Worm (Caenorhabditis elegans) whole organism, L4 larva: ENCODE measurements around the gene dmsr-7.

ENCODE experiments used
- F49E8.2 ChIP-seq: sonication (generic microtip); optimal IDR thresholded peaks from 2 replicates; lab custom pipeline; 2016; ENCODE audit warnings: missing compliant biosample characterization, mild to moderate bottlenecking, missing genetic modification characterization, borderline replicate concordance
- Y105C5A.15 ChIP-seq: fragments of 200-800 bp; sonication (Bioruptor generic); IDR thresholded peaks from 2 replicates; pipeline ENCODE4 v1.3.6; 2022; ENCODE audit warnings: missing genetic modification characterization, missing compliant biosample characterization
- aha-1 ChIP-seq: fragments of 150-350 bp; peaks from one replicate; lab custom pipeline; 2014; ENCODE audit warnings: missing biosample characterization, missing genetic modification characterization
- aly-2 ChIP-seq: sonication (generic microtip); optimal IDR thresholded peaks from 2 replicates; lab custom pipeline; 2018; ENCODE audit warnings: missing biosample characterization, missing genetic modification characterization
- ama-1 ChIP-seq: fragments of 150-350 bp; optimal IDR thresholded peaks from 2 replicates; lab custom pipeline; 2014; ENCODE audit warnings: inconsistent platforms, mixed read lengths
- attf-4 ChIP-seq: sonication (generic microtip); optimal IDR thresholded peaks from 3 replicates; lab custom pipeline; 2017; ENCODE audit warnings: missing biosample characterization, missing genetic modification characterization
- ceh-20 ChIP-seq: fragments of 200-800 bp; sonication (Bioruptor generic); IDR thresholded peaks from 2 replicates; pipeline ENCODE4 v1.3.6; 2022; ENCODE audit warnings: missing genetic modification reagents, missing genetic modification characterization, missing compliant biosample characterization
- ceh-44 ChIP-seq: fragments of 200-800 bp; sonication (Bioruptor generic); IDR thresholded peaks from 2 replicates; pipeline ENCODE4 v1.3.6; 2022; ENCODE audit warnings: missing genetic modification reagents, missing genetic modification characterization, missing compliant biosample characterization
- daf-16 ChIP-seq, 3 experiments: sonication (generic microtip); optimal IDR thresholded peaks; 2 replicates each; lab custom pipeline; 2016 to 2017; ENCODE audit warnings: missing genetic modification characterization in 3 of 3, missing genetic modification reagents in 3 of 3, mild to moderate bottlenecking in 2 of 3, missing compliant biosample characterization in 2 of 3, missing biosample characterization in 1 of 3, moderate library complexity in 1 of 3
- daf-19 ChIP-seq: fragments of 200-800 bp; sonication (Bioruptor generic); conservative IDR thresholded peaks from 2 replicates; pipeline ENCODE4 v1.3.6; 2022; ENCODE audit warnings: missing genetic modification characterization, missing compliant biosample characterization
- dmd-6 ChIP-seq: fragments of 200-800 bp; sonication (Bioruptor generic); IDR thresholded peaks from 2 replicates; pipeline ENCODE4 v1.3.6; 2022; ENCODE audit warnings: missing genetic modification reagents, missing genetic modification characterization, missing compliant biosample characterization
- dpl-1 ChIP-seq: fragments of 150-350 bp; optimal IDR thresholded peaks from 2 replicates; lab custom pipeline; 2014; ENCODE audit warnings: missing biosample characterization, missing genetic modification reagents, missing genetic modification characterization
- dve-1 ChIP-seq: sonication (generic microtip); optimal IDR thresholded peaks from 2 replicates; lab custom pipeline; 2017; ENCODE audit warnings: antibody characterized with exemption, mild to moderate bottlenecking, missing genetic modification characterization, missing compliant biosample characterization; ENCODE audit not compliant: insufficient read depth
- fkh-10 ChIP-seq: fragments of 150-350 bp; optimal IDR thresholded peaks from 2 replicates; lab custom pipeline; 2014; ENCODE audit warnings: missing biosample characterization, missing genetic modification reagents, missing genetic modification characterization
- fos-1 ChIP-seq: fragments of 150-350 bp; optimal IDR thresholded peaks from 2 replicates; lab custom pipeline; 2014; ENCODE audit warnings: missing biosample characterization, missing genetic modification characterization
- hlh-11 ChIP-seq: fragments of 200-800 bp; sonication (Bioruptor generic); optimal IDR thresholded peaks from 2 replicates; lab custom pipeline; 2018; ENCODE audit warnings: mild to moderate bottlenecking, missing genetic modification characterization, missing compliant biosample characterization
- hlh-30 ChIP-seq: sonication (generic microtip); optimal IDR thresholded peaks from 2 replicates; lab custom pipeline; 2017; ENCODE audit warnings: antibody characterized with exemption, mild to moderate bottlenecking, missing genetic modification characterization, missing compliant biosample characterization; ENCODE audit not compliant: insufficient read depth
- jun-1 ChIP-seq: fragments of 150-350 bp; optimal IDR thresholded peaks from 2 replicates; lab custom pipeline; 2014; ENCODE audit warnings: missing biosample characterization, missing genetic modification reagents, missing genetic modification characterization
- lsy-2 ChIP-seq, 2 experiments: fragments of 150-350 bp in 1 of 2; sonication (generic microtip) in 1 of 2; optimal IDR thresholded peaks; 2 replicates each; lab custom pipeline; 2014 to 2017; ENCODE audit warnings: missing biosample characterization in 2 of 2, missing genetic modification characterization in 2 of 2
- mdl-1 ChIP-seq, 2 experiments: fragments of 150-350 bp in 1 of 2; sonication (generic microtip) in 1 of 2; optimal IDR thresholded peaks; 2 replicates each; lab custom pipeline; 2014 to 2017; ENCODE audit warnings: missing biosample characterization in 2 of 2, missing genetic modification characterization in 2 of 2
- mdt-29 ChIP-seq: fragments of 200-800 bp; sonication (Bioruptor generic); IDR thresholded peaks from 2 replicates; pipeline ENCODE4 v1.3.6; 2022; ENCODE audit warnings: missing genetic modification reagents, missing genetic modification characterization, missing compliant biosample characterization
- mxl-2 ChIP-seq: fragments of 200-800 bp; sonication (Bioruptor generic); conservative IDR thresholded peaks from 2 replicates; pipeline ENCODE4 v1.3.6; 2022; ENCODE audit warnings: missing genetic modification reagents, missing genetic modification characterization, missing compliant biosample characterization
- mxl-3 ChIP-seq: fragments of 200-800 bp; sonication (Bioruptor generic); optimal IDR thresholded peaks from 2 replicates; lab custom pipeline; 2018; ENCODE audit warnings: mild to moderate bottlenecking, missing genetic modification characterization, missing compliant biosample characterization
- nhr-10 ChIP-seq: fragments of 150-350 bp; optimal IDR thresholded peaks from 2 replicates; lab custom pipeline; 2014; ENCODE audit warnings: missing biosample characterization, missing genetic modification characterization
- nhr-25 ChIP-seq: sonication (generic microtip); optimal IDR thresholded peaks from 2 replicates; lab custom pipeline; 2017; ENCODE audit warnings: missing genetic modification characterization, mild to moderate bottlenecking, missing compliant biosample characterization, antibody characterized with exemption, moderate library complexity, borderline replicate concordance; ENCODE audit not compliant: insufficient read depth
- nhr-28 ChIP-seq: fragments of 150-350 bp; optimal IDR thresholded peaks from 2 replicates; lab custom pipeline; 2014; ENCODE audit warnings: missing biosample characterization, missing genetic modification characterization
- nhr-42 ChIP-seq: fragments of 200-800 bp; sonication (Bioruptor generic); IDR thresholded peaks from 2 replicates; pipeline ENCODE4 v1.3.6; 2022; ENCODE audit warnings: missing genetic modification characterization, missing compliant biosample characterization
- nhr-48 ChIP-seq: sonication (generic microtip); optimal IDR thresholded peaks from 2 replicates; lab custom pipeline; 2016; ENCODE audit warnings: mild to moderate bottlenecking, missing genetic modification characterization, missing compliant biosample characterization
- nhr-6 ChIP-seq: fragments of 150-350 bp; optimal IDR thresholded peaks from 2 replicates; lab custom pipeline; 2014; ENCODE audit warnings: missing biosample characterization, missing genetic modification characterization
- nhr-76 ChIP-seq: fragments of 150-350 bp; optimal IDR thresholded peaks from 2 replicates; lab custom pipeline; 2014; ENCODE audit warnings: missing biosample characterization, missing genetic modification characterization
- nhr-77 ChIP-seq: fragments of 150-350 bp; optimal IDR thresholded peaks from 2 replicates; lab custom pipeline; 2014; ENCODE audit warnings: missing biosample characterization, missing genetic modification characterization
- php-3 ChIP-seq: fragments of 200-800 bp; sonication (Bioruptor generic); IDR thresholded peaks from 2 replicates; pipeline ENCODE4 v1.3.6; 2022; ENCODE audit warnings: missing genetic modification reagents, missing genetic modification characterization, missing compliant biosample characterization
- pqm-1 ChIP-seq: sonication (generic microtip); optimal IDR thresholded peaks from 2 replicates; lab custom pipeline; 2017; ENCODE audit warnings: missing biosample characterization, missing genetic modification characterization
- spr-1 ChIP-seq: sonication (generic microtip); optimal IDR thresholded peaks from 2 replicates; lab custom pipeline; 2016; ENCODE audit warnings: mild to moderate bottlenecking, missing genetic modification characterization, missing compliant biosample characterization
- tra-1 ChIP-seq: fragments of 200-800 bp; sonication (Bioruptor generic); IDR thresholded peaks from 2 replicates; pipeline ENCODE4 v1.3.6; 2022; ENCODE audit warnings: missing genetic modification reagents, missing genetic modification characterization, missing compliant biosample characterization
- unc-62 ChIP-seq, 3 experiments: fragments of 150-350 bp in 1 of 3; sonication (generic microtip); optimal IDR thresholded peaks in 2 of 3; peaks in 1 of 3; 1 replicate in 1 of 3; 2 replicates in 2 of 3; lab custom pipeline; 2014 to 2017; ENCODE audit warnings: missing biosample characterization in 3 of 3, missing genetic modification characterization in 3 of 3, missing genetic modification reagents in 3 of 3, missing genotype in 1 of 3
- zag-1 ChIP-seq: fragments of 150-350 bp; optimal IDR thresholded peaks from 2 replicates; lab custom pipeline; 2014; ENCODE audit warnings: missing biosample characterization, missing genetic modification characterization
- zip-2 ChIP-seq: fragments of 150-350 bp; optimal IDR thresholded peaks from 2 replicates; lab custom pipeline; 2014; ENCODE audit warnings: missing biosample characterization, missing genetic modification characterization

The dmsr-7 gene

ce11 chrV:5419915-5420314 lies 14.8 kb downstream of the dmsr-7 start, which contains the start of gene F08F3.6 (continued):
- no peak for TF ChIP-seq nhr-77

DNA sequence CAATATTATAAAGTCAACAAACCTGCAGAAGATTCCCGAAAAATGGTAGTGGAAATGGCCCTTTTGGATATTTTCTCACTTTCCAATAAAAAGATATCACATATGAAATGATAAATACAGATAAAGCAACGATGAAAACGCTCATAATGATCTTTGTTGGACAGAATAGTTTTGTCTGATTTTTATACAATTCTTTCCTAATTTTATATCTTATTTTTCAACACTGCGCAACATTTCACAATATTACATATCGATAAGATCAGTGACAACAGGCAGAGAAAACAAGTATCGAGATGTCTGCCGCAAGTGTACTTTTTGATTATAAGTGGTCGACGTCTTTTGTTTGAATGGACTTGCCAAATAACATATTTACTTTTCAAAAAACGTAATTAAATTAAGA lies 18.0 kb downstream of the dmsr-7 start, which contains the start of gene cyp-14A5:
TSS of gene cyp-14A5 (minus strand) at position 163 of the 400 bp plus-strand sequence.
- TF ChIP-seq mdt-29 (no peak), dpl-1 (GFP tag; lab: Kevin White, UChicago) (no peak), fos-1 (tag; lab: Kevin White, UChicago) (no peak), spr-1 (tag; lab: Kevin White, UChicago) (no peak), Y105C5A.15 (GFP tag; lab: Robert Waterston, UW) (no peak), lsy-2 (tag; optimal IDR thresholded peaks at IDR 0.05; lab: Kevin White, UChicago) (no peak), ama-1 (lab: Kevin White, UChicago) (no peak), fkh-10 (GFP tag; lab: Kevin White, UChicago) (no peak), unc-62 (GFP tag; optimal IDR thresholded peaks at IDR 0.05 in 1 of 2; lab: Kevin White, UChicago) (peak in 1 of 2 experiments; percentile 96), unc-62 (tag; optimal IDR thresholded peaks at IDR 0.05; lab: Kevin White, UChicago) (no peak), attf-4 (tag; lab: Kevin White, UChicago) (no peak), zip-2 (tag; lab: Kevin White, UChicago) (peak; percentile 66), jun-1 (tag; lab: Kevin White, UChicago) (no peak), nhr-76 (tag; lab: Kevin White, UChicago) (no peak)

- peak; percentile 88 for TF ChIP-seq nhr-28 (tag; lab: Kevin White, UChicago)
- peak; percentile 80 for TF ChIP-seq nhr-25
- peak; percentile 67 for TF ChIP-seq pqm-1 (tag; lab: Kevin White, UChicago)
- peak; percentile 81 for TF ChIP-seq dve-1 (tag; lab: Kevin White, UChicago)
- TF ChIP-seq hlh-11 (tag; lab: Kevin White, UChicago), result peak; percentile 77
- no peak for TF ChIP-seq daf-16 (GFP tag; optimal IDR thresholded peaks at IDR 0.05; lab: Kevin White, UChicago)
- TF ChIP-seq daf-16 (tag; optimal IDR thresholded peaks at IDR 0.05; lab: Kevin White, UChicago), result peak; percentile 80
- TF ChIP-seq php-3 (GFP tag; lab: Robert Waterston, UW), result 0 out of 2 replicates have a peak, but pooled peaks have one; percentile 16
- TF ChIP-seq ceh-20 (GFP tag; lab: Robert Waterston, UW), result peak; percentile 79
- TF ChIP-seq daf-19 (GFP tag; lab: Robert Waterston, UW), result no peak
- TF ChIP-seq mdl-1 (tag; optimal IDR thresholded peaks at IDR 0.05; lab: Kevin White, UChicago), result peak; percentile 54 to 97
- peak; percentile 95 for TF ChIP-seq dmd-6
- no peak for TF ChIP-seq mxl-2 (GFP tag; lab: Robert Waterston, UW)
- TF ChIP-seq zag-1 (tag; lab: Kevin White, UChicago), result no peak
- peak; percentile 85 for TF ChIP-seq tra-1 (GFP tag; lab: Robert Waterston, UW)
- TF ChIP-seq nhr-42, result no peak
- TF ChIP-seq unc-62 (GFP tag; optimal IDR thresholded peaks at IDR 0.05 in 1 of 2; lab: Kevin White, UChicago), result peak in 1 of 2 experiments; percentile 32
- TF ChIP-seq unc-62 (tag; optimal IDR thresholded peaks at IDR 0.05; lab: Kevin White, UChicago), result no peak
- peak; percentile 75 for TF ChIP-seq hlh-30 (tag; lab: Kevin White, UChicago)
- peak; percentile 53 for TF ChIP-seq aha-1 (tag; lab: Kevin White, UChicago)
- TF ChIP-seq F49E8.2 (tag; lab: Kevin White, UChicago), result no peak
- TF ChIP-seq aly-2 (tag; lab: Kevin White, UChicago), result no peak
- TF ChIP-seq nhr-77, result peak; percentile 32
- TF ChIP-seq nhr-6, result no peak
- TF ChIP-seq mxl-3 (GFP tag; lab: Kevin White, UChicago), result peak; percentile 96
- peak; percentile 34 for TF ChIP-seq nhr-10 (tag; lab: Kevin White, UChicago)
- TF ChIP-seq nhr-48, result peak; percentile 39
- TF ChIP-seq ceh-44, result no peak
These were observed 19.9 kb downstream of the dmsr-7 start for ce11 chrV:5425008-5425407.
